In the genomic region with DNA sequence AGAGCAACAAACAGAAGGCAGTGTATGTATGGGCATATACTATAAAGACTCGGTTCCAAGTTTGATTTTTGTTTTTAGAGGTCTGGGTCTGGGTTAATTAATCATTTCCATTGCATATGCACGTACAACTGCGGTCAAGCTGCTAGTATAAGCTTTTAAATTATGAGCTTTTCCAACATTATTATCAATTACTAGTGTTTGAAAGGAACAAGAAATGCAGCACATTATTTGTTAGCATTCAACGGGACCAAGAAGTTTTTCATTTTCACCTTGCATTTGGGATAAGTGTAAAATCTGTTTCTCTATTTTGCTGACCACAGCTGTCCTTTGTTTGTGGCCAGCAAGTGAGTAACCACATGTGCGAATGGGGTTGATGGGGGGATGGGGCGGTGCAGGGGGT, we compare ENCODE assay signal across 1 fruit fly cellular context.
TF ChIP-seq lines count a peak whose summit lies in the region.

No protein-coding gene starts in this region.

TF ChIP-seq in whole organism, embryonic, 481 proteins besides CTCF, POLR2A, EP300 and RAD21 (continued from another document and continues in another):
- TF ChIP-seq BtbVII (GFP tag; optimal IDR thresholded peaks at IDR 0.05; lab: Kevin White, UChicago), result no peak
- no peak for TF ChIP-seq Hr39 (optimal IDR thresholded peaks at IDR 0.05; lab: Kevin White, UChicago)
- no peak for TF ChIP-seq CG8089 (GFP tag; optimal IDR thresholded peaks at IDR 0.05; lab: Kevin White, UChicago)
- no peak for TF ChIP-seq tin (GFP tag; optimal IDR thresholded peaks at IDR 0.05; lab: Kevin White, UChicago)
- TF ChIP-seq CG4328 (GFP tag; optimal IDR thresholded peaks at IDR 0.05; lab: Kevin White, UChicago), result no peak
- no peak for TF ChIP-seq CG12236 (GFP tag; optimal IDR thresholded peaks at IDR 0.05; lab: Kevin White, UChicago)
- TF ChIP-seq CG1647 (GFP tag; optimal IDR thresholded peaks at IDR 0.05; lab: Kevin White, UChicago), result no peak
- no peak for TF ChIP-seq Scr (GFP tag; IDR thresholded peaks at IDR 0.05; lab: Robert Waterston, UW; ENCODE audit: partially characterized antibody)
- TF ChIP-seq MESR4 (GFP tag; optimal IDR thresholded peaks at IDR 0.05; lab: Kevin White, UChicago), result no peak
- no peak for TF ChIP-seq CG32532 (GFP tag; IDR thresholded peaks at IDR 0.05; lab: Robert Waterston, UW)
- TF ChIP-seq da (GFP tag; optimal IDR thresholded peaks at IDR 0.05; lab: Kevin White, UChicago), result no peak
- TF ChIP-seq CG17385 (GFP tag; optimal IDR thresholded peaks at IDR 0.05; lab: Kevin White, UChicago), result peak; percentile 32
- peak; percentile 2 for TF ChIP-seq CG1233 (GFP tag; optimal IDR thresholded peaks at IDR 0.05; lab: Kevin White, UChicago)
- TF ChIP-seq Dp (GFP tag; optimal IDR thresholded peaks at IDR 0.05; lab: Kevin White, UChicago), result no peak
- TF ChIP-seq gcm (GFP tag; optimal IDR thresholded peaks at IDR 0.05; lab: Kevin White, UChicago), result no peak
- no peak for TF ChIP-seq Lpt (GFP tag; optimal IDR thresholded peaks at IDR 0.05; lab: Kevin White, UChicago)
- TF ChIP-seq Dbx (GFP tag; IDR thresholded peaks at IDR 0.05; lab: Robert Waterston, UW), result no peak
- TF ChIP-seq HLH4C (GFP tag; IDR thresholded peaks at IDR 0.05; lab: Robert Waterston, UW; ENCODE audit: partially characterized antibody), result no peak
- no peak for TF ChIP-seq Nf-YA (GFP tag; IDR thresholded peaks at IDR 0.05; lab: Robert Waterston, UW)
- no peak for TF ChIP-seq gsb (GFP tag; IDR thresholded peaks at IDR 0.05; lab: Robert Waterston, UW)
- TF ChIP-seq Abd-B (GFP tag; optimal IDR thresholded peaks at IDR 0.05; lab: Kevin White, UChicago), result no peak
- no peak for TF ChIP-seq fd3F (GFP tag; optimal IDR thresholded peaks at IDR 0.05; lab: Kevin White, UChicago)
- TF ChIP-seq CG2116 (GFP tag; optimal IDR thresholded peaks at IDR 0.05; lab: Kevin White, UChicago), result no peak
- no peak for TF ChIP-seq CG6813 (GFP tag; optimal IDR thresholded peaks at IDR 0.05; lab: Kevin White, UChicago)
- no peak for TF ChIP-seq Mad (GFP tag; optimal IDR thresholded peaks at IDR 0.05; lab: Kevin White, UChicago)
- TF ChIP-seq Vsx1 (GFP tag; optimal IDR thresholded peaks at IDR 0.05; lab: Kevin White, UChicago), result no peak
- TF ChIP-seq Poxn (GFP tag; IDR thresholded peaks at IDR 0.05; lab: Robert Waterston, UW), result no peak
- peak in 1 of 2 experiments; percentile 32 for TF ChIP-seq bsh (GFP tag; optimal IDR thresholded peaks at IDR 0.05; lab: Kevin White, UChicago)
- no peak for TF ChIP-seq dimm (GFP tag; IDR thresholded peaks at IDR 0.05; lab: Robert Waterston, UW)
- TF ChIP-seq MBD-R2 (GFP tag; IDR thresholded peaks at IDR 0.05; lab: Robert Waterston, UW), result no peak
- TF ChIP-seq Kr (GFP tag; optimal IDR thresholded peaks at IDR 0.05; lab: Kevin White, UChicago), result no peak
- TF ChIP-seq CG11560 (tag; IDR thresholded peaks at IDR 0.05; lab: Robert Waterston, UW), result no peak
- TF ChIP-seq CG17186 (GFP tag; optimal IDR thresholded peaks at IDR 0.05; lab: Kevin White, UChicago), result no peak
- TF ChIP-seq CG11723 (GFP tag; optimal IDR thresholded peaks at IDR 0.05; lab: Kevin White, UChicago), result no peak
- TF ChIP-seq dpn (GFP tag; optimal IDR thresholded peaks at IDR 0.05; lab: Kevin White, UChicago), result no peak
- no peak for TF ChIP-seq Adf1 (GFP tag; IDR thresholded peaks at IDR 0.05; lab: Robert Waterston, UW)
- no peak for TF ChIP-seq CG6272 (GFP tag; IDR thresholded peaks at IDR 0.05; lab: Robert Waterston, UW)
- no peak for TF ChIP-seq z (GFP tag; IDR thresholded peaks at IDR 0.05; lab: Robert Waterston, UW)
- TF ChIP-seq rib (GFP tag; IDR thresholded peaks at IDR 0.05; lab: Robert Waterston, UW), result no peak
- TF ChIP-seq sisA (GFP tag; IDR thresholded peaks at IDR 0.05; lab: Robert Waterston, UW), result peak; percentile 38; the same call in 1 of the 2 replicates
- TF ChIP-seq CG9215 (GFP tag; IDR thresholded peaks at IDR 0.05; lab: Robert Waterston, UW), result no peak
- TF ChIP-seq Ssrp (tag; optimal IDR thresholded peaks at IDR 0.05; lab: Kevin White, UChicago), result peak; percentile 36
- TF ChIP-seq Lhr (GFP tag; optimal IDR thresholded peaks at IDR 0.05; lab: Kevin White, UChicago), result no peak
- TF ChIP-seq ab (GFP tag; optimal IDR thresholded peaks at IDR 0.05; lab: Kevin White, UChicago), result no peak
- TF ChIP-seq Dref (GFP tag; IDR thresholded peaks at IDR 0.05; lab: Robert Waterston, UW), result no peak
- 0 out of 2 replicates have a peak, but pooled peaks have one; percentile 25 for TF ChIP-seq slbo (GFP tag; IDR thresholded peaks at IDR 0.05; lab: Robert Waterston, UW)
- peak; percentile 45; the same call in 1 of the 2 replicates for TF ChIP-seq sob (GFP tag; IDR thresholded peaks at IDR 0.05; lab: Robert Waterston, UW)
- TF ChIP-seq vvl (GFP tag; IDR thresholded peaks at IDR 0.05; lab: Robert Waterston, UW), result peak; percentile 78
- peak; percentile 32 for TF ChIP-seq CG18262 (tag; optimal IDR thresholded peaks at IDR 0.05; lab: Kevin White, UChicago)
- no peak for TF ChIP-seq Sry-β (GFP tag; optimal IDR thresholded peaks at IDR 0.05; lab: Kevin White, UChicago)
- TF ChIP-seq CG16863 (GFP tag; optimal IDR thresholded peaks at IDR 0.05; lab: Kevin White, UChicago), result no peak
- no peak for TF ChIP-seq Rfx (GFP tag; IDR thresholded peaks at IDR 0.05; lab: Robert Waterston, UW)
- TF ChIP-seq CG7271 (tag; optimal IDR thresholded peaks at IDR 0.05; lab: Kevin White, UChicago), result no peak
- TF ChIP-seq ewg (GFP tag; optimal IDR thresholded peaks at IDR 0.05; lab: Kevin White, UChicago), result peak; percentile 12
- no peak for TF ChIP-seq Stat92E (GFP tag; optimal IDR thresholded peaks at IDR 0.05; lab: Kevin White, UChicago)
- TF ChIP-seq CG14710 (tag; optimal IDR thresholded peaks at IDR 0.05; lab: Kevin White, UChicago), result no peak
- TF ChIP-seq nau (GFP tag; optimal IDR thresholded peaks at IDR 0.05; lab: Kevin White, UChicago), result peak; percentile 6
- no peak for TF ChIP-seq kah (GFP tag; optimal IDR thresholded peaks at IDR 0.05; lab: Kevin White, UChicago)
- TF ChIP-seq NfI (GFP tag; optimal IDR thresholded peaks at IDR 0.05; lab: Kevin White, UChicago), result no peak
- TF ChIP-seq ara (GFP tag; IDR thresholded peaks at IDR 0.05; lab: Robert Waterston, UW), result no peak
- no peak for TF ChIP-seq Atf3 (GFP tag; optimal IDR thresholded peaks at IDR 0.05; lab: Kevin White, UChicago)
- no peak for TF ChIP-seq Dip2 (GFP tag; IDR thresholded peaks at IDR 0.05; lab: Robert Waterston, UW)
- TF ChIP-seq CG3838 (GFP tag; optimal IDR thresholded peaks at IDR 0.05; lab: Kevin White, UChicago), result no peak
- TF ChIP-seq CG32772 (GFP tag; IDR thresholded peaks at IDR 0.05; lab: Robert Waterston, UW), result 0 out of 2 replicates have a peak, but pooled peaks have one; percentile 9
- no peak for TF ChIP-seq pita (GFP tag; optimal IDR thresholded peaks at IDR 0.05; lab: Kevin White, UChicago)
- peak; percentile 84 for TF ChIP-seq Med (GFP tag; lab: Kevin White, UChicago)
- TF ChIP-seq Xbp1 (GFP tag; optimal IDR thresholded peaks at IDR 0.05; lab: Kevin White, UChicago), result peak; percentile 43
- peak in 1 of 2 experiments; percentile 54 for TF ChIP-seq eve (GFP tag; optimal IDR thresholded peaks at IDR 0.05; lab: Kevin White, UChicago)
- no peak for TF ChIP-seq tup (GFP tag; optimal IDR thresholded peaks at IDR 0.05; lab: Kevin White, UChicago)
- no peak for TF ChIP-seq Pdp1 (GFP tag; optimal IDR thresholded peaks at IDR 0.05; lab: Kevin White, UChicago)
- no peak for TF ChIP-seq CG12942 (GFP tag; optimal IDR thresholded peaks at IDR 0.05; lab: Kevin White, UChicago)
- no peak for TF ChIP-seq vfl (GFP tag; optimal IDR thresholded peaks at IDR 0.05; lab: Kevin White, UChicago)
- no peak for TF ChIP-seq ap (GFP tag; IDR thresholded peaks at IDR 0.05; lab: Robert Waterston, UW)
- TF ChIP-seq peb (GFP tag; IDR thresholded peaks at IDR 0.05; lab: Robert Waterston, UW), result no peak
- TF ChIP-seq cwo (GFP tag; optimal IDR thresholded peaks at IDR 0.05; lab: Kevin White, UChicago), result no peak
- TF ChIP-seq CG16813 (GFP tag; IDR thresholded peaks at IDR 0.05; lab: Robert Waterston, UW; ENCODE audit: partially characterized antibody), result no peak
- TF ChIP-seq fd96Cb (tag; optimal IDR thresholded peaks at IDR 0.05; lab: Kevin White, UChicago), result peak; percentile 46
- no peak for TF ChIP-seq CG11456 (GFP tag; IDR thresholded peaks at IDR 0.05; lab: Robert Waterston, UW)
- no peak for TF ChIP-seq Side (GFP tag; optimal IDR thresholded peaks at IDR 0.05; lab: Kevin White, UChicago)
- TF ChIP-seq ems (GFP tag; optimal IDR thresholded peaks at IDR 0.05; lab: Kevin White, UChicago), result no peak
- no peak for TF ChIP-seq CG4282 (GFP tag; optimal IDR thresholded peaks at IDR 0.05; lab: Kevin White, UChicago)
- TF ChIP-seq lbe (GFP tag; optimal IDR thresholded peaks at IDR 0.05; lab: Kevin White, UChicago), result no peak
- TF ChIP-seq CG3995 (GFP tag; optimal IDR thresholded peaks at IDR 0.05; lab: Kevin White, UChicago), result no peak
- no peak for TF ChIP-seq Hmr (GFP tag; optimal IDR thresholded peaks at IDR 0.05; lab: Kevin White, UChicago)
- TF ChIP-seq sens-2 (GFP tag; IDR thresholded peaks at IDR 0.05; lab: Robert Waterston, UW), result peak; percentile 63
- peak; percentile 28 for TF ChIP-seq stwl (tag; optimal IDR thresholded peaks at IDR 0.05; lab: Kevin White, UChicago)
- TF ChIP-seq BEAF-32 (GFP tag; optimal IDR thresholded peaks at IDR 0.05; lab: Kevin White, UChicago), result no peak
- no peak for TF ChIP-seq CG33213 (GFP tag; optimal IDR thresholded peaks at IDR 0.05; lab: Kevin White, UChicago)
- no peak for TF ChIP-seq Bgb (GFP tag; IDR thresholded peaks at IDR 0.05; lab: Robert Waterston, UW; ENCODE audit: partially characterized antibody)
- no peak for TF ChIP-seq crp (GFP tag; optimal IDR thresholded peaks at IDR 0.05; lab: Kevin White, UChicago)
- TF ChIP-seq cato (GFP tag; optimal IDR thresholded peaks at IDR 0.05; lab: Kevin White, UChicago; ENCODE audit: borderline replicate concordance), result no peak
- TF ChIP-seq tgo (GFP tag; IDR thresholded peaks at IDR 0.05; lab: Robert Waterston, UW), result 0 out of 3 replicates have a peak, but pooled peaks have one; percentile 22
- no peak for TF ChIP-seq pfk (GFP tag; optimal IDR thresholded peaks at IDR 0.05; lab: Kevin White, UChicago)
- peak; percentile 16 for TF ChIP-seq CG10979 (tag; optimal IDR thresholded peaks at IDR 0.05; lab: Kevin White, UChicago)
- TF ChIP-seq CG3407 (GFP tag; optimal IDR thresholded peaks at IDR 0.05; lab: Kevin White, UChicago), result no peak
- TF ChIP-seq CG10147 (GFP tag; optimal IDR thresholded peaks at IDR 0.05; lab: Kevin White, UChicago), result no peak
- no peak for TF ChIP-seq CG7786 (GFP tag; optimal IDR thresholded peaks at IDR 0.05; lab: Kevin White, UChicago)
- TF ChIP-seq CG7357 (GFP tag; IDR thresholded peaks at IDR 0.05; lab: Robert Waterston, UW), result peak; percentile 50; the same call in 1 of the 3 replicates
- peak; percentile 71 for TF ChIP-seq sens (GFP tag; lab: Kevin White, UChicago)
- peak; percentile 49 for TF ChIP-seq lab (GFP tag; optimal IDR thresholded peaks at IDR 0.05; lab: Kevin White, UChicago)
- TF ChIP-seq CG8290 (GFP tag; optimal IDR thresholded peaks at IDR 0.05; lab: Kevin White, UChicago), result no peak
- TF ChIP-seq CG8290 (tag; optimal IDR thresholded peaks at IDR 0.05; lab: Kevin White, UChicago), result peak in 1 of 2 experiments; percentile 5
- TF ChIP-seq CG13296 (GFP tag; optimal IDR thresholded peaks at IDR 0.05; lab: Kevin White, UChicago), result no peak
- TF ChIP-seq Ravus (GFP tag; IDR thresholded peaks at IDR 0.05; lab: Robert Waterston, UW), result no peak
- no peak for TF ChIP-seq ash1 (GFP tag; optimal IDR thresholded peaks at IDR 0.05; lab: Kevin White, UChicago)
- no peak for TF ChIP-seq CG15479 (GFP tag; optimal IDR thresholded peaks at IDR 0.05; lab: Kevin White, UChicago)
- no peak for TF ChIP-seq CG1024 (GFP tag; IDR thresholded peaks at IDR 0.05; lab: Robert Waterston, UW)
- TF ChIP-seq CG11696 (GFP tag; IDR thresholded peaks at IDR 0.05; lab: Robert Waterston, UW), result peak; percentile 74
- no peak for TF ChIP-seq fd102C (GFP tag; optimal IDR thresholded peaks at IDR 0.05; lab: Kevin White, UChicago)
- TF ChIP-seq CG17802 (tag; optimal IDR thresholded peaks at IDR 0.05; lab: Kevin White, UChicago), result no peak
- TF ChIP-seq zfh2 (GFP tag; optimal IDR thresholded peaks at IDR 0.05; lab: Kevin White, UChicago), result no peak
- no peak for TF ChIP-seq cg (GFP tag; optimal IDR thresholded peaks at IDR 0.05; lab: Kevin White, UChicago)
- no peak for TF ChIP-seq CG6254 (GFP tag; optimal IDR thresholded peaks at IDR 0.05; lab: Kevin White, UChicago)
- no peak for TF ChIP-seq aop (GFP tag; IDR thresholded peaks at IDR 0.05; lab: Robert Waterston, UW)
- no peak for TF ChIP-seq Fer2 (tag; optimal IDR thresholded peaks at IDR 0.05; lab: Kevin White, UChicago)
- no peak for TF ChIP-seq vnd (GFP tag; IDR thresholded peaks at IDR 0.05; lab: Robert Waterston, UW; ENCODE audit: partially characterized antibody)
- TF ChIP-seq CG10366 (GFP tag; IDR thresholded peaks at IDR 0.05; lab: Robert Waterston, UW), result peak; percentile 56
- no peak for TF ChIP-seq Mes4 (GFP tag; optimal IDR thresholded peaks at IDR 0.05; lab: Kevin White, UChicago)
- TF ChIP-seq Gug (GFP tag; IDR thresholded peaks at IDR 0.05; lab: Robert Waterston, UW), result no peak
- TF ChIP-seq CG18619 (GFP tag; optimal IDR thresholded peaks at IDR 0.05; lab: Kevin White, UChicago), result no peak
- TF ChIP-seq bowl (GFP tag; IDR thresholded peaks at IDR 0.05; lab: Robert Waterston, UW), result no peak
- TF ChIP-seq PHDP (tag; optimal IDR thresholded peaks at IDR 0.05; lab: Kevin White, UChicago), result peak; percentile 37
- peak; percentile 32 for TF ChIP-seq nmo (GFP tag; optimal IDR thresholded peaks at IDR 0.05; lab: Kevin White, UChicago)
- TF ChIP-seq CG31388 (GFP tag; optimal IDR thresholded peaks at IDR 0.05; lab: Kevin White, UChicago), result no peak
- no peak for TF ChIP-seq prd (optimal IDR thresholded peaks at IDR 0.05; lab: Kevin White, UChicago)
- TF ChIP-seq prd (GFP tag; IDR thresholded peaks at IDR 0.05; lab: Robert Waterston, UW), result peak; percentile 39; the same call in 1 of the 3 replicates
- TF ChIP-seq D19B (GFP tag; optimal IDR thresholded peaks at IDR 0.05; lab: Kevin White, UChicago), result no peak
- TF ChIP-seq ro (GFP tag; IDR thresholded peaks at IDR 0.05; lab: Robert Waterston, UW), result no peak
- TF ChIP-seq CG7928 (GFP tag; optimal IDR thresholded peaks at IDR 0.05; lab: Kevin White, UChicago), result no peak
- no peak for TF ChIP-seq ftz-f1 (GFP tag; optimal IDR thresholded peaks at IDR 0.05; lab: Kevin White, UChicago)
- TF ChIP-seq Oli (tag; optimal IDR thresholded peaks at IDR 0.05; lab: Kevin White, UChicago), result peak; percentile 71
- TF ChIP-seq CG30020 (tag; optimal IDR thresholded peaks at IDR 0.05; lab: Kevin White, UChicago), result no peak
- TF ChIP-seq dmrt11E (tag; optimal IDR thresholded peaks at IDR 0.05; lab: Kevin White, UChicago), result no peak
- TF ChIP-seq br (optimal IDR thresholded peaks at IDR 0.05; lab: Kevin White, UChicago), result no peak
